Worm (Caenorhabditis elegans) whole organism, L3 larva: ENCODE data around the gene mpk-2.

Experiments used
- R02D3.7 ChIP-seq: fragments of 150-350 bp; optimal IDR thresholded peaks from 2 replicates; lab custom pipeline; 2014; ENCODE audit warnings: missing biosample characterization, missing genetic modification characterization
- aly-2 ChIP-seq: fragments of 150-350 bp; optimal IDR thresholded peaks from 2 replicates; lab custom pipeline; 2014; ENCODE audit warnings: missing biosample characterization, missing genetic modification characterization
- ceh-16 ChIP-seq: sonication (generic microtip); optimal IDR thresholded peaks from 2 replicates; lab custom pipeline; 2017; ENCODE audit warnings: missing biosample characterization, missing genetic modification characterization
- ceh-82 ChIP-seq: fragments of 150-350 bp; optimal IDR thresholded peaks from 2 replicates; lab custom pipeline; 2014; ENCODE audit warnings: missing biosample characterization, missing genetic modification characterization
- egl-5 ChIP-seq: fragments of 150-350 bp; optimal IDR thresholded peaks from 2 replicates; lab custom pipeline; 2017; ENCODE audit warnings: missing biosample characterization, missing genetic modification reagents, missing genetic modification characterization, inconsistent platforms
- elt-2 ChIP-seq: sonication (generic microtip); optimal IDR thresholded peaks from 2 replicates; lab custom pipeline; 2016; ENCODE audit warnings: missing genetic modification reagents, mild to moderate bottlenecking, missing genetic modification characterization, missing compliant biosample characterization
- eor-1 ChIP-seq, 2 experiments: fragments of 150-350 bp; optimal IDR thresholded peaks; 2 replicates each; lab custom pipeline; 2014 to 2018; ENCODE audit warnings: missing biosample characterization in 2 of 2, missing genetic modification characterization in 2 of 2
- fkh-10 ChIP-seq: sonication (generic microtip); optimal IDR thresholded peaks from 2 replicates; lab custom pipeline; 2017; ENCODE audit warnings: missing biosample characterization, missing genetic modification reagents, missing genetic modification characterization
- fkh-2 ChIP-seq: fragments of 150-350 bp; optimal IDR thresholded peaks from 2 replicates; lab custom pipeline; 2014; ENCODE audit warnings: missing biosample characterization, missing genetic modification reagents, missing genetic modification characterization
- jun-1 ChIP-seq: fragments of 150-350 bp; optimal IDR thresholded peaks from 2 replicates; lab custom pipeline; 2014; ENCODE audit warnings: missing biosample characterization, missing genetic modification reagents, missing genetic modification characterization
- lin-15B ChIP-seq: fragments of 150-350 bp; optimal IDR thresholded peaks from 2 replicates; lab custom pipeline; 2014; ENCODE audit warnings: missing biosample characterization, missing genetic modification characterization
- lin-39 ChIP-seq: fragments of 150-350 bp; optimal IDR thresholded peaks from 2 replicates; lab custom pipeline; 2018; ENCODE audit warnings: missing biosample characterization, missing genetic modification reagents, missing genetic modification characterization
- mdl-1 ChIP-seq: fragments of 150-350 bp; optimal IDR thresholded peaks from 2 replicates; lab custom pipeline; 2014; ENCODE audit warnings: missing biosample characterization, missing genetic modification characterization
- mml-1 ChIP-seq: fragments of 150-350 bp; sonication (generic microtip); optimal IDR thresholded peaks from 3 replicates; lab custom pipeline; 2014; ENCODE audit warnings: missing biosample characterization, missing genetic modification characterization
- nfya-1 ChIP-seq: sonication (generic microtip); optimal IDR thresholded peaks from 2 replicates; lab custom pipeline; 2017; ENCODE audit warnings: missing genetic modification characterization, mild to moderate bottlenecking, missing compliant biosample characterization, antibody characterized with exemption, moderate library complexity; ENCODE audit not compliant: insufficient read depth
- nhr-12 ChIP-seq: fragments of 150-350 bp; optimal IDR thresholded peaks from 2 replicates; lab custom pipeline; 2014; ENCODE audit warnings: missing biosample characterization, missing genetic modification characterization
- nhr-23 ChIP-seq: fragments of 150-350 bp; optimal IDR thresholded peaks from 2 replicates; lab custom pipeline; 2014; ENCODE audit warnings: missing biosample characterization, missing genetic modification reagents, missing genetic modification characterization
- nhr-237 ChIP-seq: fragments of 150-350 bp; optimal IDR thresholded peaks from 2 replicates; lab custom pipeline; 2014; ENCODE audit warnings: missing biosample characterization, missing genetic modification characterization
- nhr-25 ChIP-seq: sonication (generic microtip); optimal IDR thresholded peaks from 2 replicates; lab custom pipeline; 2017; ENCODE audit warnings: missing biosample characterization, missing genetic modification characterization
- nhr-28 ChIP-seq: fragments of 150-350 bp; optimal IDR thresholded peaks from 2 replicates; lab custom pipeline; 2014; ENCODE audit warnings: missing biosample characterization, missing genetic modification characterization
- nhr-43 ChIP-seq: sonication (generic microtip); optimal IDR thresholded peaks from 2 replicates; lab custom pipeline; 2016; ENCODE audit warnings: mild to moderate bottlenecking, missing genetic modification characterization, missing compliant biosample characterization; ENCODE audit not compliant: poor library complexity, severe bottlenecking
- nhr-76 ChIP-seq: fragments of 150-350 bp; sonication (generic microtip); optimal IDR thresholded peaks from 5 replicates; lab custom pipeline; 2014; ENCODE audit warnings: missing biosample characterization, missing genetic modification characterization
- nhr-77 ChIP-seq: fragments of 150-350 bp; optimal IDR thresholded peaks from 2 replicates; lab custom pipeline; 2014; ENCODE audit warnings: missing biosample characterization, missing genetic modification characterization
- pha-4 ChIP-seq: fragments of 150-350 bp; optimal IDR thresholded peaks from 2 replicates; lab custom pipeline; 2014; ENCODE audit warnings: missing biosample characterization, missing genetic modification reagents, missing genetic modification characterization
- pqm-1 ChIP-seq: fragments of 150-350 bp; optimal IDR thresholded peaks from 2 replicates; lab custom pipeline; 2017; ENCODE audit warnings: missing biosample characterization, missing genetic modification characterization, inconsistent platforms
- skn-1 ChIP-seq: fragments of 150-350 bp; optimal IDR thresholded peaks from 2 replicates; lab custom pipeline; 2014; ENCODE audit warnings: missing biosample characterization, missing genetic modification characterization
- snpc-4 ChIP-seq: fragments of 150-350 bp; optimal IDR thresholded peaks from 2 replicates; lab custom pipeline; 2014; ENCODE audit warnings: missing biosample characterization, missing genetic modification characterization
- tbx-2 ChIP-seq: sonication (generic microtip); optimal IDR thresholded peaks from 2 replicates; lab custom pipeline; 2016; ENCODE audit warnings: mild to moderate bottlenecking, missing genetic modification characterization, missing compliant biosample characterization
- unc-62 ChIP-seq: fragments of 150-350 bp; sonication (generic microtip); optimal IDR thresholded peaks from 4 replicates; lab custom pipeline; 2014; ENCODE audit warnings: missing biosample characterization, missing genetic modification reagents, missing genetic modification characterization
- ztf-11 ChIP-seq: fragments of 150-350 bp; optimal IDR thresholded peaks from 2 replicates; lab custom pipeline; 2014; ENCODE audit warnings: missing biosample characterization, missing genetic modification characterization
- ztf-4 ChIP-seq: fragments of 150-350 bp; optimal IDR thresholded peaks from 2 replicates; lab custom pipeline; 2014; ENCODE audit warnings: missing biosample characterization, missing genetic modification characterization

mpk-2 gene

ce11 chrII:5061794-5062368 lies 42.0 kb upstream of the mpk-2 start, which contains the start of gene smc-5:
Gene smc-5, plus strand, starts transcription at chrII:5062125.
- peak; percentile 74 for TF ChIP-seq egl-5 (tag; lab: Kevin White, UChicago)
- TF ChIP-seq nhr-25: no peak
- no peak for TF ChIP-seq ztf-4
- TF ChIP-seq aly-2 (tag; lab: Kevin White, UChicago): no peak
- TF ChIP-seq snpc-4 (tag; lab: Kevin White, UChicago): peak; percentile 86
- peak; percentile 51 for TF ChIP-seq nhr-43 (tag; lab: Kevin White, UChicago)
- peak; percentile 90 for TF ChIP-seq lin-15B (tag; lab: Kevin White, UChicago)
- peak; percentile 36 for TF ChIP-seq pqm-1
- peak; percentile 16 for TF ChIP-seq lin-39 (tag; lab: Kevin White, UChicago)
- TF ChIP-seq jun-1 (tag; lab: Kevin White, UChicago): peak; percentile 2
- TF ChIP-seq mdl-1 (tag; lab: Kevin White, UChicago): no peak
- TF ChIP-seq nfya-1: peak; percentile 81
- TF ChIP-seq fkh-10 (GFP tag; lab: Kevin White, UChicago): peak; percentile 13
- TF ChIP-seq R02D3.7 (tag; lab: Kevin White, UChicago): peak; percentile 23
- no peak for TF ChIP-seq ceh-82 (tag; lab: Kevin White, UChicago)
- no peak for TF ChIP-seq pha-4 (tag; lab: Kevin White, UChicago)
- TF ChIP-seq skn-1 (tag; lab: Kevin White, UChicago): peak; percentile 57
- TF ChIP-seq elt-2 (tag; lab: Kevin White, UChicago): no peak
- TF ChIP-seq nhr-23 (tag; lab: Kevin White, UChicago): peak; percentile 80

- TF ChIP-seq fkh-10 (GFP tag; lab: Kevin White, UChicago) (no peak), ztf-11 (tag; lab: Kevin White, UChicago) (no peak), nhr-12 (tag; lab: Kevin White, UChicago) (no peak), pqm-1 (no peak), aly-2 (tag; lab: Kevin White, UChicago) (no peak), nhr-76 (no peak), elt-2 (tag; lab: Kevin White, UChicago) (no peak), ceh-16 (no peak), nhr-25 (no peak), jun-1 (tag; lab: Kevin White, UChicago) (no peak)
Measured at ce11 chrII:5066967-5067366, 37.0 kb upstream of the mpk-2 start.

- TF ChIP-seq mml-1 (tag; lab: Kevin White, UChicago) (no peak), pha-4 (tag; lab: Kevin White, UChicago) (no peak), tbx-2 (tag; lab: Kevin White, UChicago) (no peak), skn-1 (tag; lab: Kevin White, UChicago) (no peak), fkh-10 (GFP tag; lab: Kevin White, UChicago) (no peak), eor-1 (tag; optimal IDR thresholded peaks at IDR 0.05; lab: Kevin White, UChicago) (no peak), nhr-28 (tag; lab: Kevin White, UChicago) (no peak), egl-5 (tag; lab: Kevin White, UChicago) (no peak)
Measured at ce11 chrII:5067927-5068326, 36.0 kb upstream of the mpk-2 start, which contains the start of gene C27A2.8. Gene C27A2.8, minus strand, starts transcription at chrII:5068043.

ce11 chrII:5069525-5069924 lies 34.4 kb upstream of the mpk-2 start, which contains the start of gene idpb-2:
Gene idpb-2, minus strand, starts transcription at chrII:5069625.
- no peak for TF ChIP-seq nhr-237
- no peak for TF ChIP-seq R02D3.7 (tag; lab: Kevin White, UChicago)
- no peak for TF ChIP-seq mml-1 (tag; lab: Kevin White, UChicago)
- no peak for TF ChIP-seq skn-1 (tag; lab: Kevin White, UChicago)
- no peak for TF ChIP-seq mdl-1 (tag; lab: Kevin White, UChicago)
- TF ChIP-seq, all 47 proteins: peak for 0

- TF ChIP-seq fkh-2 (tag; lab: Kevin White, UChicago) (no peak), unc-62 (GFP tag; lab: Kevin White, UChicago) (no peak), elt-2 (tag; lab: Kevin White, UChicago) (no peak), nhr-77 (tag; lab: Kevin White, UChicago) (no peak), nhr-76 (no peak)
- TF ChIP-seq, all 47 proteins: peak for 0
Measured at ce11 chrII:5071265-5071664, 32.7 kb upstream of the mpk-2 start, which contains the start of gene C27A2.7. Gene C27A2.7, minus strand, starts transcription at chrII:5071365.
